Fruit fly (Drosophila melanogaster) ovary, adult (tissue): Measurements from ENCODE around the gene Ugt316A1.

Experiments used
- CG17801 ChIP-seq: fragments of 200-800 bp; optimal IDR thresholded peaks from 2 replicates; lab custom pipeline; 2019; ENCODE audit warnings: missing biosample characterization, mild to moderate bottlenecking, missing genetic modification characterization, moderate library complexity; ENCODE audit not compliant: partially characterized antibody

Ugt316A1 gene

dm6 chr3L:19062472-19063409, at the start of gene Ugt316A1, which contains the start of gene Sfxn2:
Ugt316A1 (minus strand) TSS chr3L:19062816.
Sfxn2 (plus strand) TSS chr3L:19063165.
- TF ChIP-seq CG17801 (GFP tag; lab: Kevin White, UChicago) = peak; percentile 42

- TF ChIP-seq CG17801 (GFP tag; lab: Kevin White, UChicago) = no peak
Observed at dm6 chr3L:19100188-19100587, 37.6 kb upstream of the Ugt316A1 start, which contains the start of gene Gem2. Gem2 (minus strand) TSS chr3L:19100363.

dm6 chr3L:19097665-19098082, 35.1 kb upstream of the Ugt316A1 start, which contains the start of the genes Naxd and CG14079:
Naxd (minus strand) TSS chr3L:19097709.
CG14079 (plus strand) TSS chr3L:19097999.
- peak; percentile 90 for TF ChIP-seq CG17801 (GFP tag; lab: Kevin White, UChicago)

- no peak for TF ChIP-seq CG17801 (GFP tag; lab: Kevin White, UChicago)
Observed at dm6 chr3L:19097102-19097501, 34.5 kb upstream of the Ugt316A1 start.

- TF ChIP-seq CG17801 (GFP tag; lab: Kevin White, UChicago) = no peak
Observed at dm6 chr3L:19096032-19096431, 33.4 kb upstream of the Ugt316A1 start, which contains the start of gene CNPYb. CNPYb (minus strand) TSS chr3L:19096217.

- TF ChIP-seq CG17801 (GFP tag; lab: Kevin White, UChicago) = peak; percentile 22
Observed at dm6 chr3L:19092125-19093058, 29.8 kb upstream of the Ugt316A1 start, which contains the start of gene MESR6. MESR6 (plus strand) TSS chr3L:19092670.

- TF ChIP-seq CG17801 (GFP tag; lab: Kevin White, UChicago) = no peak
Observed at dm6 chr3L:19091423-19092124, 29.0 kb upstream of the Ugt316A1 start.

dm6 chr3L:19089120-19089519, 26.5 kb upstream of the Ugt316A1 start:
- no peak for TF ChIP-seq CG17801 (GFP tag; lab: Kevin White, UChicago)

dm6 chr3L:19087369-19088275, 25.0 kb upstream of the Ugt316A1 start:
- no peak for TF ChIP-seq CG17801 (GFP tag; lab: Kevin White, UChicago)

dm6 chr3L:19086364-19087200, 24.0 kb upstream of the Ugt316A1 start, which contains the start of gene Mkp3:
Mkp3 (minus strand) TSS chr3L:19086426.
- peak; percentile 91 for TF ChIP-seq CG17801 (GFP tag; lab: Kevin White, UChicago)

- TF ChIP-seq CG17801 (GFP tag; lab: Kevin White, UChicago) = no peak
Observed at dm6 chr3L:19085688-19086363, 23.2 kb upstream of the Ugt316A1 start.

- no peak for TF ChIP-seq CG17801 (GFP tag; lab: Kevin White, UChicago)
Observed at dm6 chr3L:19083126-19083525, 20.5 kb upstream of the Ugt316A1 start.
